Worm (Caenorhabditis elegans) whole organism, L2 larva: Measurements from ENCODE around the gene srd-12.

ENCODE experiments used
- C34F6.9 ChIP-seq: fragments of 150-350 bp; optimal IDR thresholded peaks from 2 replicates; lab custom pipeline; 2014; ENCODE audit warnings: missing biosample characterization, missing genetic modification characterization
- F13H6.1 ChIP-seq: sonication (generic microtip); optimal IDR thresholded peaks from 2 replicates; lab custom pipeline; 2016; ENCODE audit warnings: missing genetic modification characterization, missing compliant biosample characterization
- R02D3.7 ChIP-seq: fragments of 150-350 bp; optimal IDR thresholded peaks from 2 replicates; lab custom pipeline; 2014; ENCODE audit warnings: missing biosample characterization, missing genetic modification characterization
- Y55F3AM.14 ChIP-seq: fragments of 200-800 bp; sonication (Bioruptor generic); optimal IDR thresholded peaks from 2 replicates; lab custom pipeline; 2018; ENCODE audit warnings: mild to moderate bottlenecking, missing genetic modification characterization, missing compliant biosample characterization
- ZK546.5 ChIP-seq: sonication (generic microtip); optimal IDR thresholded peaks from 2 replicates; lab custom pipeline; 2017; ENCODE audit warnings: missing biosample characterization, missing genetic modification characterization
- alr-1 ChIP-seq: fragments of 150-350 bp; optimal IDR thresholded peaks from 2 replicates; lab custom pipeline; 2014; ENCODE audit warnings: missing biosample characterization, missing genetic modification characterization
- aly-2 ChIP-seq: fragments of 150-350 bp; optimal IDR thresholded peaks from 2 replicates; lab custom pipeline; 2014; ENCODE audit warnings: missing biosample characterization, missing genetic modification characterization
- ama-1 ChIP-seq: fragments of 150-350 bp; optimal IDR thresholded peaks from 2 replicates; lab custom pipeline; 2018; ENCODE audit warnings: inconsistent platforms
- blmp-1 ChIP-seq: sonication (generic microtip); optimal IDR thresholded peaks from 2 replicates; lab custom pipeline; 2017; ENCODE audit warnings: missing genetic modification characterization, mild to moderate bottlenecking, missing compliant biosample characterization, antibody characterized with exemption, moderate library complexity; ENCODE audit not compliant: insufficient read depth
- ceh-16 ChIP-seq: fragments of 150-350 bp; optimal IDR thresholded peaks from 2 replicates; lab custom pipeline; 2014; ENCODE audit warnings: missing biosample characterization, missing genetic modification characterization
- ceh-82 ChIP-seq: fragments of 150-350 bp; optimal IDR thresholded peaks from 2 replicates; lab custom pipeline; 2014; ENCODE audit warnings: missing biosample characterization, missing genetic modification characterization
- crh-2 ChIP-seq: sonication (generic microtip); optimal IDR thresholded peaks from 2 replicates; lab custom pipeline; 2017; ENCODE audit warnings: missing biosample characterization, missing genetic modification characterization
- dmd-4 ChIP-seq: sonication (generic microtip); optimal IDR thresholded peaks from 2 replicates; lab custom pipeline; 2017; ENCODE audit warnings: missing biosample characterization, missing genetic modification characterization
- egl-27 ChIP-seq: sonication (generic microtip); optimal IDR thresholded peaks from 3 replicates; lab custom pipeline; 2017; ENCODE audit warnings: missing biosample characterization, missing genetic modification reagents, missing genetic modification characterization
- elt-1 ChIP-seq: fragments of 150-350 bp; optimal IDR thresholded peaks from 2 replicates; lab custom pipeline; 2014; ENCODE audit warnings: missing biosample characterization, missing genetic modification characterization
- elt-3 ChIP-seq: sonication (generic microtip); optimal IDR thresholded peaks from 2 replicates; lab custom pipeline; 2017; ENCODE audit warnings: missing biosample characterization, missing genetic modification characterization
- fos-1 ChIP-seq: fragments of 150-350 bp; optimal IDR thresholded peaks from 2 replicates; lab custom pipeline; 2014; ENCODE audit warnings: missing biosample characterization, missing genetic modification characterization
- gmeb-1 ChIP-seq: fragments of 150-350 bp; optimal IDR thresholded peaks from 2 replicates; lab custom pipeline; 2014; ENCODE audit warnings: missing biosample characterization, missing genetic modification characterization
- lin-11 ChIP-seq: fragments of 150-350 bp; sonication (generic microtip); optimal IDR thresholded peaks from 2 replicates; lab custom pipeline; 2014; ENCODE audit warnings: missing biosample characterization, missing genetic modification characterization, inconsistent platforms, mixed read lengths
- lin-13 ChIP-seq: fragments of 150-350 bp; optimal IDR thresholded peaks from 2 replicates; lab custom pipeline; 2014; ENCODE audit warnings: missing biosample characterization, missing genetic modification reagents, missing genetic modification characterization
- lin-39 ChIP-seq: fragments of 150-350 bp; optimal IDR thresholded peaks from 2 replicates; lab custom pipeline; 2014; ENCODE audit warnings: missing biosample characterization, missing genetic modification reagents, missing genetic modification characterization
- lsy-2 ChIP-seq, 2 experiments: fragments of 150-350 bp in 1 of 2; sonication (generic microtip) in 1 of 2; optimal IDR thresholded peaks; 2 replicates each; lab custom pipeline; 2014 to 2017; ENCODE audit warnings: missing biosample characterization in 2 of 2, missing genetic modification characterization in 2 of 2
- mab-5 ChIP-seq: fragments of 150-350 bp; optimal IDR thresholded peaks from 2 replicates; lab custom pipeline; 2014; ENCODE audit warnings: missing biosample characterization, missing genetic modification characterization
- mbf-1 ChIP-seq: sonication (generic microtip); optimal IDR thresholded peaks from 2 replicates; lab custom pipeline; 2017; ENCODE audit warnings: missing biosample characterization, missing genetic modification characterization
- mdl-1 ChIP-seq, 2 experiments: fragments of 150-350 bp in 1 of 2; sonication (generic microtip) in 1 of 2; optimal IDR thresholded peaks; 2 replicates each; lab custom pipeline; 2017; ENCODE audit warnings: missing biosample characterization in 2 of 2, missing genetic modification characterization in 2 of 2
- nhr-10 ChIP-seq: sonication (generic microtip); optimal IDR thresholded peaks from 2 replicates; lab custom pipeline; 2017; ENCODE audit warnings: missing biosample characterization, missing genetic modification characterization
- nhr-11 ChIP-seq: fragments of 150-350 bp; optimal IDR thresholded peaks from 2 replicates; lab custom pipeline; 2014; ENCODE audit warnings: missing biosample characterization, missing genetic modification characterization
- nhr-12 ChIP-seq: fragments of 150-350 bp; optimal IDR thresholded peaks from 2 replicates; lab custom pipeline; 2014; ENCODE audit warnings: missing biosample characterization, missing genetic modification characterization
- nhr-129 ChIP-seq: fragments of 150-350 bp; optimal IDR thresholded peaks from 2 replicates; lab custom pipeline; 2014; ENCODE audit warnings: missing biosample characterization, missing genetic modification characterization
- nhr-21 ChIP-seq: fragments of 150-350 bp; optimal IDR thresholded peaks from 2 replicates; lab custom pipeline; 2014; ENCODE audit warnings: missing biosample characterization, missing genetic modification characterization
- nhr-23 ChIP-seq: fragments of 150-350 bp; optimal IDR thresholded peaks from 2 replicates; lab custom pipeline; 2014; ENCODE audit warnings: missing biosample characterization, missing genetic modification reagents, missing genetic modification characterization
- nhr-237 ChIP-seq: fragments of 150-350 bp; optimal IDR thresholded peaks from 2 replicates; lab custom pipeline; 2014; ENCODE audit warnings: missing biosample characterization, missing genetic modification characterization
- nhr-25 ChIP-seq: fragments of 150-350 bp; sonication (generic microtip); optimal IDR thresholded peaks from 3 replicates; lab custom pipeline; 2014; ENCODE audit warnings: missing biosample characterization, missing genetic modification characterization
- nhr-6 ChIP-seq: fragments of 150-350 bp; optimal IDR thresholded peaks from 2 replicates; lab custom pipeline; 2014; ENCODE audit warnings: missing biosample characterization, missing genetic modification characterization
- nhr-77 ChIP-seq: fragments of 150-350 bp; optimal IDR thresholded peaks from 2 replicates; lab custom pipeline; 2014; ENCODE audit warnings: missing biosample characterization, missing genetic modification characterization
- peb-1 ChIP-seq: fragments of 150-350 bp; optimal IDR thresholded peaks from 2 replicates; lab custom pipeline; 2014; ENCODE audit warnings: missing biosample characterization, missing genetic modification characterization
- sem-4 ChIP-seq: fragments of 150-350 bp; optimal IDR thresholded peaks from 2 replicates; lab custom pipeline; 2014; ENCODE audit warnings: missing biosample characterization, missing genetic modification reagents, missing genetic modification characterization
- skn-1 ChIP-seq: sonication (generic microtip); optimal IDR thresholded peaks from 2 replicates; lab custom pipeline; 2017; ENCODE audit warnings: missing biosample characterization, missing genetic modification characterization
- sma-3 ChIP-seq: sonication (generic microtip); optimal IDR thresholded peaks from 2 replicates; lab custom pipeline; 2016; ENCODE audit warnings: missing genetic modification reagents, missing genetic modification characterization, missing compliant biosample characterization
- sma-9 ChIP-seq, 2 experiments: fragments of 150-350 bp in 1 of 2; sonication (generic microtip) in 1 of 2; optimal IDR thresholded peaks; 2 replicates each; lab custom pipeline; 2014 to 2016; ENCODE audit warnings: missing genetic modification characterization in 2 of 2, mild to moderate bottlenecking in 1 of 2, missing biosample characterization in 1 of 2, missing compliant biosample characterization in 1 of 2, missing genetic modification reagents in 1 of 2, moderate library complexity in 1 of 2
- snpc-4 ChIP-seq: fragments of 150-350 bp; optimal IDR thresholded peaks from 2 replicates; lab custom pipeline; 2014; ENCODE audit warnings: missing biosample characterization, missing genetic modification characterization
- unc-39 ChIP-seq: fragments of 150-350 bp; optimal IDR thresholded peaks from 2 replicates; lab custom pipeline; 2014; ENCODE audit warnings: missing biosample characterization, missing genetic modification characterization
- unc-55 ChIP-seq: fragments of 150-350 bp; sonication (generic microtip); optimal IDR thresholded peaks from 3 replicates; lab custom pipeline; 2014; ENCODE audit warnings: missing biosample characterization, missing genetic modification reagents, missing genetic modification characterization
- unc-62 ChIP-seq: fragments of 150-350 bp; optimal IDR thresholded peaks from 2 replicates; lab custom pipeline; 2014; ENCODE audit warnings: missing biosample characterization, missing genetic modification reagents, missing genetic modification characterization
- ztf-1 ChIP-seq: fragments of 200-800 bp; sonication (Bioruptor generic); conservative IDR thresholded peaks from 2 replicates; pipeline ENCODE4 v1.3.6; 2022; ENCODE audit warnings: missing genetic modification characterization, missing compliant biosample characterization
- ztf-11 ChIP-seq: sonication (generic microtip); optimal IDR thresholded peaks from 2 replicates; lab custom pipeline; 2017; ENCODE audit warnings: missing biosample characterization, missing genetic modification characterization
- ztf-4 ChIP-seq: fragments of 150-350 bp; optimal IDR thresholded peaks from 2 replicates; lab custom pipeline; 2014; ENCODE audit warnings: missing biosample characterization, missing genetic modification characterization

Gene srd-12

DNA sequence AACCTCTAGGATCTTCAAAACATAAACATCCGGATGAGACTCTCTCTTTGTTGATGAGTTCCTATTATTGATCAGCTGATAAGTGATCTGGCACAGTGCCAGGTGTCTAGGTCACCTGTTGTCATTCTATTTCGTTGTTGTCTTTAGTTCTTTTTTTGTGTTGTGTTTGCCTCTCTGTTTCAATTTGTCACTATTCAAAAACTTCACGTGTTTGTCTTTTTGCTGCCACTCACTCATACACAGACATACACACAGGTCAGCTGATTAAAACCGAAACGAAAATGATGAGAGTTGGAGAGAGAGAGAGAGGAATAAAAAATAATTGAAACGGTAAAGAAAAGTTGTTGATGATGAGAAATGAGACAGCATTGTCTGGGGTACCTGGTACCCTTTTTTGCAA is 38.9 kb downstream of the srd-12 start:
- TF ChIP-seq nhr-21: peak; percentile 49
- no peak for TF ChIP-seq mbf-1 (tag; lab: Kevin White, UChicago)
- peak; percentile 68 for TF ChIP-seq fos-1
- TF ChIP-seq nhr-23 (tag; lab: Kevin White, UChicago): no peak
- TF ChIP-seq sem-4 (tag; lab: Kevin White, UChicago): peak; percentile 4
- no peak for TF ChIP-seq alr-1 (tag; lab: Kevin White, UChicago)
- no peak for TF ChIP-seq R02D3.7 (tag; lab: Kevin White, UChicago)
- TF ChIP-seq nhr-10 (tag; lab: Kevin White, UChicago): no peak
- TF ChIP-seq lsy-2 (tag; optimal IDR thresholded peaks at IDR 0.05; lab: Kevin White, UChicago): peak in 1 of 2 experiments; percentile 76
- no peak for TF ChIP-seq nhr-237
- TF ChIP-seq mab-5 (tag; lab: Kevin White, UChicago): no peak
- no peak for TF ChIP-seq ZK546.5 (tag; lab: Kevin White, UChicago)
- no peak for TF ChIP-seq ceh-16 (tag; lab: Kevin White, UChicago)
- peak; percentile 90 for TF ChIP-seq F13H6.1
- no peak for TF ChIP-seq lin-39 (tag; lab: Kevin White, UChicago)
- no peak for TF ChIP-seq nhr-12 (tag; lab: Kevin White, UChicago)
- no peak for TF ChIP-seq ama-1 (lab: Kevin White, UChicago)
- TF ChIP-seq sma-3 (GFP tag; lab: Kevin White, UChicago): peak; percentile 91
- TF ChIP-seq elt-1 (tag; lab: Kevin White, UChicago): no peak
- peak; percentile 69 for TF ChIP-seq nhr-6 (tag; lab: Kevin White, UChicago)
- TF ChIP-seq gmeb-1 (tag; lab: Kevin White, UChicago): peak; percentile 70
- TF ChIP-seq ztf-4 (tag; lab: Kevin White, UChicago): peak; percentile 54
- TF ChIP-seq snpc-4 (tag; lab: Kevin White, UChicago): no peak
- TF ChIP-seq blmp-1 (tag; lab: Kevin White, UChicago): peak; percentile 44
- TF ChIP-seq ztf-1: no peak
- peak; percentile 95 for TF ChIP-seq nhr-129 (tag; lab: Kevin White, UChicago)
- TF ChIP-seq lin-13 (GFP tag; lab: Kevin White, UChicago): no peak
- no peak for TF ChIP-seq egl-27 (tag; lab: Kevin White, UChicago)
- no peak for TF ChIP-seq lin-11 (tag; lab: Kevin White, UChicago)
- TF ChIP-seq sma-9 (GFP tag; optimal IDR thresholded peaks at IDR 0.05; lab: Kevin White, UChicago): peak; percentile 91
- no peak for TF ChIP-seq sma-9 (tag; optimal IDR thresholded peaks at IDR 0.05; lab: Kevin White, UChicago)
- no peak for TF ChIP-seq skn-1 (tag; lab: Kevin White, UChicago)
- no peak for TF ChIP-seq aly-2
- peak; percentile 83 for TF ChIP-seq nhr-25 (tag; lab: Kevin White, UChicago)
- TF ChIP-seq nhr-77 (tag; lab: Kevin White, UChicago): no peak
- TF ChIP-seq C34F6.9: peak; percentile 71
- TF ChIP-seq Y55F3AM.14 (GFP tag; lab: Kevin White, UChicago): peak; percentile 99
- TF ChIP-seq unc-62 (GFP tag; lab: Kevin White, UChicago): no peak
- no peak for TF ChIP-seq unc-39 (tag; lab: Kevin White, UChicago)
- TF ChIP-seq ceh-82 (tag; lab: Kevin White, UChicago): no peak
- TF ChIP-seq mdl-1 (tag; optimal IDR thresholded peaks at IDR 0.05; lab: Kevin White, UChicago): no peak
- TF ChIP-seq crh-2 (tag; lab: Kevin White, UChicago): peak; percentile 93
- TF ChIP-seq dmd-4 (tag; lab: Kevin White, UChicago): no peak
- no peak for TF ChIP-seq ztf-11 (tag; lab: Kevin White, UChicago)
- TF ChIP-seq peb-1 (tag; lab: Kevin White, UChicago): no peak

ce11 chrIV:5590120-5590519 is 39.9 kb downstream of the srd-12 start:
- TF ChIP-seq nhr-12 (tag; lab: Kevin White, UChicago) (no peak), snpc-4 (tag; lab: Kevin White, UChicago) (no peak), peb-1 (tag; lab: Kevin White, UChicago) (no peak), nhr-237 (no peak), unc-62 (GFP tag; lab: Kevin White, UChicago) (no peak), unc-39 (tag; lab: Kevin White, UChicago) (no peak), elt-1 (tag; lab: Kevin White, UChicago) (no peak), mab-5 (tag; lab: Kevin White, UChicago) (no peak), R02D3.7 (tag; lab: Kevin White, UChicago) (no peak), ceh-16 (tag; lab: Kevin White, UChicago) (no peak), nhr-25 (tag; lab: Kevin White, UChicago) (no peak), lin-11 (tag; lab: Kevin White, UChicago) (no peak), skn-1 (tag; lab: Kevin White, UChicago) (no peak), lsy-2 (tag; optimal IDR thresholded peaks at IDR 0.05; lab: Kevin White, UChicago) (peak in 1 of 2 experiments; percentile 55), dmd-4 (tag; lab: Kevin White, UChicago) (no peak), egl-27 (tag; lab: Kevin White, UChicago) (peak; percentile 21), mbf-1 (tag; lab: Kevin White, UChicago) (no peak), gmeb-1 (tag; lab: Kevin White, UChicago) (peak; percentile 52), unc-55 (no peak), nhr-23 (tag; lab: Kevin White, UChicago) (no peak), lin-13 (GFP tag; lab: Kevin White, UChicago) (no peak), elt-3 (tag; lab: Kevin White, UChicago) (no peak), ztf-4 (tag; lab: Kevin White, UChicago) (peak; percentile 3), aly-2 (no peak), F13H6.1 (peak; percentile 71), ztf-1 (no peak), mdl-1 (tag; optimal IDR thresholded peaks at IDR 0.05; lab: Kevin White, UChicago) (no peak), nhr-21 (no peak), crh-2 (tag; lab: Kevin White, UChicago) (peak; percentile 42), nhr-11 (tag; lab: Kevin White, UChicago) (no peak), Y55F3AM.14 (GFP tag; lab: Kevin White, UChicago) (no peak), ztf-11 (tag; lab: Kevin White, UChicago) (no peak), nhr-10 (tag; lab: Kevin White, UChicago) (no peak), ZK546.5 (tag; lab: Kevin White, UChicago) (no peak), alr-1 (tag; lab: Kevin White, UChicago) (no peak), sem-4 (tag; lab: Kevin White, UChicago) (no peak), C34F6.9 (peak; percentile 2)
